Worm (Caenorhabditis elegans) whole organism, L1 larva: ENCODE measurements around the gene H06A10.1.

ENCODE experiments used
- C16A3.4 ChIP-seq: fragments of 150-350 bp; optimal IDR thresholded peaks from 2 replicates; lab custom pipeline; 2014; ENCODE audit warnings: missing biosample characterization, missing genetic modification characterization
- alr-1 ChIP-seq: fragments of 200-800 bp; sonication (Bioruptor generic); optimal IDR thresholded peaks from 2 replicates; lab custom pipeline; 2018; ENCODE audit warnings: borderline replicate concordance, mild to moderate bottlenecking, missing genetic modification characterization, missing compliant biosample characterization
- aly-2 ChIP-seq: fragments of 150-350 bp; optimal IDR thresholded peaks from 2 replicates; lab custom pipeline; 2014; ENCODE audit warnings: missing biosample characterization, missing genetic modification characterization
- ama-1 ChIP-seq: fragments of 150-350 bp; optimal IDR thresholded peaks from 2 replicates; lab custom pipeline; 2014
- blmp-1 ChIP-seq: fragments of 150-350 bp; optimal IDR thresholded peaks from 2 replicates; lab custom pipeline; 2014; ENCODE audit warnings: missing biosample characterization, missing genetic modification characterization
- ceh-63 ChIP-seq: fragments of 200-800 bp; sonication (Bioruptor generic); optimal IDR thresholded peaks from 2 replicates; lab custom pipeline; 2018; ENCODE audit warnings: mild to moderate bottlenecking, missing genetic modification characterization, missing compliant biosample characterization
- ceh-82 ChIP-seq, 3 experiments: fragments of 150-350 bp in 1 of 3; sonication (generic microtip) in 2 of 3; optimal IDR thresholded peaks; 2 replicates each; lab custom pipeline; 2014 to 2017; ENCODE audit warnings: missing biosample characterization in 3 of 3, missing genetic modification characterization in 3 of 3
- ces-1 ChIP-seq: fragments of 150-350 bp; optimal IDR thresholded peaks from 2 replicates; lab custom pipeline; 2014; ENCODE audit warnings: missing biosample characterization, missing genetic modification reagents, missing genetic modification characterization
- dpl-1 ChIP-seq, 3 experiments: fragments of 150-350 bp in 2 of 3; sonication (generic microtip) in 1 of 3; optimal IDR thresholded peaks; 2 replicates each; lab custom pipeline; 2014 to 2017; ENCODE audit warnings: missing biosample characterization in 3 of 3, missing genetic modification characterization in 3 of 3, missing genetic modification reagents in 3 of 3
- dsc-1 ChIP-seq: sonication (generic microtip); optimal IDR thresholded peaks from 2 replicates; lab custom pipeline; 2016; ENCODE audit warnings: mild to moderate bottlenecking, missing genetic modification characterization, missing compliant biosample characterization
- efl-1 ChIP-seq, 4 experiments: fragments of 150-350 bp; optimal IDR thresholded peaks in 3 of 4; peaks in 1 of 4; 1 replicate in 1 of 4; 2 replicates in 3 of 4; lab custom pipeline; 2014; ENCODE audit warnings: missing biosample characterization in 2 of 4, missing genetic modification characterization in 2 of 4, missing genetic modification reagents in 2 of 4
- elt-2 ChIP-seq: sonication (generic microtip); optimal IDR thresholded peaks from 2 replicates; lab custom pipeline; 2016; ENCODE audit warnings: missing genetic modification characterization, mild to moderate bottlenecking, inconsistent platforms, missing compliant biosample characterization, missing genetic modification reagents
- elt-3 ChIP-seq, 6 experiments: fragments of 150-350 bp in 1 of 6; sonication (generic microtip); optimal IDR thresholded peaks; 2 replicates each; lab custom pipeline; 2017 to 2018; ENCODE audit warnings: missing biosample characterization in 6 of 6, missing genetic modification characterization in 6 of 6, inconsistent platforms in 1 of 6
- ets-5 ChIP-seq: fragments of 200-800 bp; sonication (Bioruptor generic); IDR thresholded peaks from 2 replicates; pipeline ENCODE4 v1.3.6; 2022; ENCODE audit warnings: missing genetic modification characterization, missing compliant biosample characterization
- fkh-10 ChIP-seq: sonication (generic microtip); optimal IDR thresholded peaks from 2 replicates; lab custom pipeline; 2017; ENCODE audit warnings: missing biosample characterization, missing genetic modification reagents, missing genetic modification characterization
- fos-1 ChIP-seq: fragments of 150-350 bp; optimal IDR thresholded peaks from 2 replicates; lab custom pipeline; 2014; ENCODE audit warnings: missing biosample characterization, missing genetic modification characterization
- hlh-17 ChIP-seq: fragments of 200-800 bp; sonication (Bioruptor generic); optimal IDR thresholded peaks from 2 replicates; lab custom pipeline; 2018; ENCODE audit warnings: missing genetic modification characterization, mild to moderate bottlenecking, missing compliant biosample characterization, moderate library complexity, borderline replicate concordance
- isw-1 ChIP-seq: fragments of 200-800 bp; sonication (Bioruptor generic); IDR thresholded peaks from 2 replicates; pipeline ENCODE4 v1.3.6; 2022; ENCODE audit warnings: missing genetic modification characterization, missing compliant biosample characterization
- jun-1 ChIP-seq: fragments of 150-350 bp; optimal IDR thresholded peaks from 2 replicates; lab custom pipeline; 2014; ENCODE audit warnings: missing biosample characterization, missing genetic modification reagents, missing genetic modification characterization
- lin-13 ChIP-seq: fragments of 150-350 bp; optimal IDR thresholded peaks from 2 replicates; lab custom pipeline; 2014; ENCODE audit warnings: missing biosample characterization, missing genetic modification reagents, missing genetic modification characterization
- lin-14 ChIP-seq: fragments of 200-800 bp; sonication (Bioruptor generic); optimal IDR thresholded peaks from 2 replicates; lab custom pipeline; 2018; ENCODE audit warnings: mild to moderate bottlenecking, missing genetic modification characterization, moderate library complexity, missing compliant biosample characterization
- lin-15B ChIP-seq: fragments of 150-350 bp; sonication (generic microtip); optimal IDR thresholded peaks from 3 replicates; lab custom pipeline; 2014; ENCODE audit warnings: missing biosample characterization, missing genetic modification characterization
- lin-39 ChIP-seq: fragments of 150-350 bp; optimal IDR thresholded peaks from 2 replicates; lab custom pipeline; 2014; ENCODE audit warnings: missing biosample characterization, missing genetic modification reagents, missing genetic modification characterization
- lir-3 ChIP-seq: sonication (generic microtip); optimal IDR thresholded peaks from 2 replicates; lab custom pipeline; 2016; ENCODE audit warnings: mild to moderate bottlenecking, missing genetic modification characterization, moderate library complexity, missing compliant biosample characterization; ENCODE audit not compliant: poor library complexity
- lsy-2 ChIP-seq, 2 experiments: fragments of 150-350 bp; optimal IDR thresholded peaks; 2 replicates each; lab custom pipeline; 2014; ENCODE audit warnings: missing biosample characterization in 2 of 2, missing genetic modification characterization in 2 of 2
- mab-9 ChIP-seq: fragments of 200-800 bp; sonication (Bioruptor generic); IDR thresholded peaks from 2 replicates; pipeline ENCODE4 v1.3.6; 2022; ENCODE audit warnings: missing genetic modification reagents, missing genetic modification characterization, missing compliant biosample characterization
- mdl-1 ChIP-seq, 2 experiments: fragments of 150-350 bp; optimal IDR thresholded peaks; 2 replicates each; lab custom pipeline; 2014 to 2017; ENCODE audit warnings: missing biosample characterization in 2 of 2, missing genetic modification characterization in 2 of 2, inconsistent platforms in 1 of 2
- mef-2 ChIP-seq: fragments of 150-350 bp; optimal IDR thresholded peaks from 2 replicates; lab custom pipeline; 2014; ENCODE audit warnings: missing biosample characterization, missing genetic modification characterization
- nhr-19 ChIP-seq: fragments of 200-800 bp; sonication (Bioruptor generic); conservative IDR thresholded peaks from 2 replicates; pipeline ENCODE4 v1.3.6; 2022; ENCODE audit warnings: missing genetic modification characterization, missing compliant biosample characterization
- nhr-20 ChIP-seq: sonication (generic microtip); optimal IDR thresholded peaks from 2 replicates; lab custom pipeline; 2016; ENCODE audit warnings: mild to moderate bottlenecking, missing genetic modification characterization, missing compliant biosample characterization
- nhr-28 ChIP-seq: fragments of 150-350 bp; optimal IDR thresholded peaks from 2 replicates; lab custom pipeline; 2014; ENCODE audit warnings: missing biosample characterization, missing genetic modification characterization
- nhr-71 ChIP-seq: sonication (generic microtip); optimal IDR thresholded peaks from 2 replicates; lab custom pipeline; 2016; ENCODE audit warnings: mild to moderate bottlenecking, missing genetic modification characterization, moderate library complexity, missing compliant biosample characterization
- nhr-76 ChIP-seq: sonication (generic microtip); optimal IDR thresholded peaks from 2 replicates; lab custom pipeline; 2017; ENCODE audit warnings: missing biosample characterization, missing genetic modification characterization
- nhr-77 ChIP-seq: fragments of 150-350 bp; optimal IDR thresholded peaks from 2 replicates; lab custom pipeline; 2014; ENCODE audit warnings: missing biosample characterization, missing genetic modification characterization
- nhr-85 ChIP-seq: sonication (generic microtip); peaks from one replicate; lab custom pipeline; 2016; ENCODE audit warnings: missing genetic modification characterization, inconsistent platforms, missing compliant biosample characterization
- skn-1 ChIP-seq: fragments of 150-350 bp; optimal IDR thresholded peaks from 2 replicates; lab custom pipeline; 2014; ENCODE audit warnings: missing biosample characterization, missing genetic modification characterization
- snu-23 ChIP-seq: sonication (generic microtip); optimal IDR thresholded peaks from 2 replicates; lab custom pipeline; 2016; ENCODE audit warnings: missing genetic modification characterization, missing compliant biosample characterization
- sox-4 ChIP-seq: sonication (generic microtip); optimal IDR thresholded peaks from 2 replicates; lab custom pipeline; 2016; ENCODE audit warnings: missing genetic modification characterization, missing compliant biosample characterization
- sup-37 ChIP-seq: fragments of 200-800 bp; sonication (Bioruptor generic); optimal IDR thresholded peaks from 2 replicates; lab custom pipeline; 2018; ENCODE audit warnings: mild to moderate bottlenecking, missing genetic modification characterization, missing compliant biosample characterization
- swsn-7 ChIP-seq: sonication (generic microtip); optimal IDR thresholded peaks from 2 replicates; lab custom pipeline; 2016; ENCODE audit warnings: missing genetic modification characterization, missing compliant biosample characterization
- unc-62 ChIP-seq: fragments of 150-350 bp; optimal IDR thresholded peaks from 2 replicates; lab custom pipeline; 2014; ENCODE audit warnings: missing biosample characterization, missing genetic modification reagents, missing genetic modification characterization
- unc-86 ChIP-seq: sonication (generic microtip); optimal IDR thresholded peaks from 2 replicates; lab custom pipeline; 2016; ENCODE audit warnings: missing genetic modification characterization, missing compliant biosample characterization
- unc-98 ChIP-seq: fragments of 200-800 bp; sonication (Bioruptor generic); IDR thresholded peaks from 2 replicates; pipeline ENCODE4 v1.3.6; 2022; ENCODE audit warnings: missing genetic modification characterization, missing compliant biosample characterization
- vab-15 ChIP-seq: sonication (generic microtip); optimal IDR thresholded peaks from 2 replicates; lab custom pipeline; 2017; ENCODE audit warnings: missing genotype, mild to moderate bottlenecking, missing genetic modification characterization, missing compliant biosample characterization
- ztf-11 ChIP-seq, 2 experiments: sonication (generic microtip); optimal IDR thresholded peaks; 2 replicates each; lab custom pipeline; 2016 to 2017; ENCODE audit warnings: missing genetic modification characterization in 2 of 2, missing biosample characterization in 1 of 2, missing compliant biosample characterization in 1 of 2

Gene H06A10.1

DNA sequence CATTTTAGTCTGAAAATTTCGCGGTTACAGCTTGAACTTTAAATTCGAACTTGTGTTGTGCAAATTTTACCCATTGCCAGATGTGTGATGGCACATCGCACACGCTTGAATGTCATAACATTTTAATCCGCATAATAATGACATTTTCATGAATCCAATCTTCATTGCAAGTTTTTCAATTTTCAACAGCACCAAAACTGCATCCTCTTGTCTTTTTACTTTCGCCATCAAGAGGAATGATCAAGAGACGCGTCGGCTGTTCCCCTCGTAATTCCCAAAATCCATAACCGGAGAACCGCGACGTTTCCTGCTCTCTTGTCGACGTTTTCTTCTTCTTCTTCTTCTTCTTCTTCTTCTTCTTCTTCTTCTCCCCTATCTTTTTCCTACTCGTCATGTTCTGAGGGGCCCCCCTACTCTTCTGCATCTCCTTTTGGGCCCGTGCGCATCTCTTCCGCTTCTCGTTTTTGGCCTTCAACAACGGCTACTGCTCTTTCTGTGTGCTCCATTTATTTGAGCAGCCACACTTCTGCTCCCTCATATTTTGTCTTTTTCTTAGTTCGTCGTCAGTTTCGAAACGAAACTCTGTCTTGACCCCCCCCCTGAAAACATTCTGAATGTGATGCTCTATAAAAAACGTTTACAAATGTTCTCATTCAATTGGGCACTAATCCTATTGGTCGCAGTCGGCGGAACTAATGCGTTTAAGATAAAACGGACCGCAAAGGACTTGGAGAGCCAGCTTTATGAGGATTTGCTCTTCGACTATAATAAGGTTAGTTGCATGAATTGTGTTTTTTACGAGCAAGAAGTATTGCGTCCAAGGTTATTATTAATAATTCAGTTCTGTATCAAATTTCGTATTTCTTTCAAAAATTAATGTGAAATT, 25.3 kb downstream of the H06A10.1 start, which contains the start of gene acr-12:
Gene acr-12, plus strand, starts transcription at position 430 of the 886 bp plus-strand sequence.
- TF ChIP-seq lsy-2 (tag; optimal IDR thresholded peaks at IDR 0.05; lab: Kevin White, UChicago), result no peak
- TF ChIP-seq mdl-1 (tag; optimal IDR thresholded peaks at IDR 0.05; lab: Kevin White, UChicago), result no peak
- no peak for TF ChIP-seq ama-1 (lab: Kevin White, UChicago)
- TF ChIP-seq lin-15B (tag; lab: Kevin White, UChicago), result no peak
- TF ChIP-seq dsc-1 (tag; lab: Kevin White, UChicago), result no peak
- TF ChIP-seq fkh-10 (GFP tag; lab: Kevin White, UChicago), result no peak
- no peak for TF ChIP-seq C16A3.4 (tag; lab: Kevin White, UChicago)
- peak; percentile 72 for TF ChIP-seq lin-14
- TF ChIP-seq ceh-82 (tag; optimal IDR thresholded peaks at IDR 0.05; lab: Kevin White, UChicago), result peak in 1 of 3 experiments; percentile 10

ce11 chrX:13536759-13537158, 29.4 kb downstream of the H06A10.1 start, which contains the start of gene R01E6.5:
Gene R01E6.5, plus strand, starts transcription at chrX:13537059.
- TF ChIP-seq unc-62 (GFP tag; lab: Kevin White, UChicago) (no peak), efl-1 (optimal IDR thresholded peaks at IDR 0.05; lab: Kevin White, UChicago) (no peak), efl-1 (GFP tag; optimal IDR thresholded peaks at IDR 0.05 in 1 of 2; lab: Kevin White, UChicago) (no peak), ces-1 (no peak)
- TF ChIP-seq, all 84 proteins: peak for 0

DNA sequence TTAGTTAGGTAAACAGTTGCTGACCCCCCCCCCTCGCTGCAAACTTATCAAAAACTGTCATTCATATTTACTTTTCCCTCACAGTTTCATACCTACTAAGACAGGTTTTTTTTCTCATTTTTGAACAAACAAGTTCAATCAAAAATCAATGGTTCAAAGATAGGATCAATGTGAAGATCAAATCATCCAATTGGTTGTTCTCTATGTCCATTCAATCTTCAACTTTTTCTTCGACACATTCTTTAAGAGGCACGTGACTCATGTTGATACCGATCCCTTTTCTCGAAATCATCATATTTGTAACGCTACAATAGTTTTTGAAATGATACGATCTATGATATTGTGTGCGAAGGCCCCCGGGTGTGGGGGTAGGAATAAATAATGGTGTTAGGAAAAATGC, 32.4 kb downstream of the H06A10.1 start:
- TF ChIP-seq mef-2 (tag; lab: Kevin White, UChicago), result no peak
- TF ChIP-seq dpl-1 (GFP tag; optimal IDR thresholded peaks at IDR 0.05; lab: Kevin White, UChicago), result peak in 1 of 3 experiments; percentile 26
- TF ChIP-seq unc-98 (GFP tag; lab: Robert Waterston, UW), result no peak
- no peak for TF ChIP-seq lin-15B (tag; lab: Kevin White, UChicago)
- no peak for TF ChIP-seq ztf-11 (tag; optimal IDR thresholded peaks at IDR 0.05; lab: Kevin White, UChicago)
- no peak for TF ChIP-seq nhr-77 (tag; lab: Kevin White, UChicago)
- TF ChIP-seq ceh-63, result no peak
- TF ChIP-seq elt-2 (tag; lab: Kevin White, UChicago), result no peak
- no peak for TF ChIP-seq unc-86 (tag; lab: Kevin White, UChicago)
- no peak for TF ChIP-seq fos-1 (tag; lab: Kevin White, UChicago)
- peak in 5 of 6 experiments; percentile 23 to 93 (median 90) for TF ChIP-seq elt-3 (tag; optimal IDR thresholded peaks at IDR 0.05; lab: Kevin White, UChicago)
- no peak for TF ChIP-seq ceh-82 (tag; optimal IDR thresholded peaks at IDR 0.05; lab: Kevin White, UChicago)
- no peak for TF ChIP-seq isw-1 (GFP tag; lab: Robert Waterston, UW)
- TF ChIP-seq efl-1 (optimal IDR thresholded peaks at IDR 0.05; lab: Kevin White, UChicago), result peak in 1 of 2 experiments; percentile 5
- TF ChIP-seq efl-1 (GFP tag; optimal IDR thresholded peaks at IDR 0.05 in 1 of 2; lab: Kevin White, UChicago), result peak in 1 of 2 experiments; percentile 85
- peak; percentile 88 for TF ChIP-seq nhr-71 (tag; lab: Kevin White, UChicago)
- no peak for TF ChIP-seq sox-4
- TF ChIP-seq swsn-7 (tag; lab: Kevin White, UChicago), result peak; percentile 20
- peak; percentile 48 for TF ChIP-seq lir-3
- TF ChIP-seq jun-1 (tag; lab: Kevin White, UChicago), result peak; percentile 24
- TF ChIP-seq nhr-76 (tag; lab: Kevin White, UChicago), result no peak
- peak; percentile 100 for TF ChIP-seq nhr-85 (tag; lab: Kevin White, UChicago)
- TF ChIP-seq mab-9, result no peak
- TF ChIP-seq lsy-2 (tag; optimal IDR thresholded peaks at IDR 0.05; lab: Kevin White, UChicago), result peak; percentile 43 to 67
- TF ChIP-seq vab-15, result no peak
- TF ChIP-seq snu-23 (GFP tag; lab: Kevin White, UChicago), result peak; percentile 84
- TF ChIP-seq aly-2, result no peak
- TF ChIP-seq blmp-1 (tag; lab: Kevin White, UChicago), result peak; percentile 83
- no peak for TF ChIP-seq lin-39
- no peak for TF ChIP-seq hlh-17 (GFP tag; lab: Kevin White, UChicago)
- TF ChIP-seq lin-13 (GFP tag; lab: Kevin White, UChicago), result no peak
- TF ChIP-seq alr-1 (tag; lab: Kevin White, UChicago), result no peak
- TF ChIP-seq skn-1, result peak; percentile 68
- TF ChIP-seq sup-37, result no peak
- no peak for TF ChIP-seq ets-5
- TF ChIP-seq nhr-19 (GFP tag; lab: Robert Waterston, UW), result peak; percentile 91
- TF ChIP-seq C16A3.4 (tag; lab: Kevin White, UChicago), result peak; percentile 58
- TF ChIP-seq mdl-1 (tag; optimal IDR thresholded peaks at IDR 0.05; lab: Kevin White, UChicago), result peak in 1 of 2 experiments; percentile 59
- TF ChIP-seq nhr-20 (tag; lab: Kevin White, UChicago), result peak; percentile 96
- no peak for TF ChIP-seq nhr-28 (tag; lab: Kevin White, UChicago)
